Worm (Caenorhabditis elegans) whole organism, young adult: ENCODE data around the gene ZK897.10.

Experiments
- B0019.2 ChIP-seq: fragments of 200-800 bp; sonication (Bioruptor generic); conservative IDR thresholded peaks from 2 replicates; pipeline ENCODE4 v1.3.6; 2022; ENCODE audit warnings: missing genetic modification reagents, missing genetic modification characterization, missing compliant biosample characterization
- B0261.1 ChIP-seq: sonication (generic microtip); optimal IDR thresholded peaks from 2 replicates; lab custom pipeline; 2016; ENCODE audit warnings: mild to moderate bottlenecking, missing genetic modification characterization, moderate library complexity, missing compliant biosample characterization
- F22D6.2 ChIP-seq: sonication (generic microtip); optimal IDR thresholded peaks from 2 replicates; lab custom pipeline; 2016; ENCODE audit warnings: mild to moderate bottlenecking, missing genetic modification characterization, missing compliant biosample characterization
- F33H1.4 ChIP-seq: fragments of 200-800 bp; sonication (Bioruptor generic); IDR thresholded peaks from 2 replicates; pipeline ENCODE4 v1.3.6; 2022; ENCODE audit warnings: missing genetic modification reagents, missing genetic modification characterization, missing compliant biosample characterization
- F37B4.10 ChIP-seq: fragments of 200-800 bp; sonication (Bioruptor generic); IDR thresholded peaks from 2 replicates; pipeline ENCODE4 v1.3.6; 2022; ENCODE audit warnings: missing genetic modification characterization, missing compliant biosample characterization
- F57C9.4 ChIP-seq: sonication (generic microtip); optimal IDR thresholded peaks from 2 replicates; lab custom pipeline; 2017; ENCODE audit warnings: mild to moderate bottlenecking, missing genetic modification characterization, missing compliant biosample characterization
- K11D2.4 ChIP-seq: fragments of 200-800 bp; sonication (Bioruptor generic); IDR thresholded peaks from 2 replicates; pipeline ENCODE4 v1.3.6; 2022; ENCODE audit warnings: missing genetic modification reagents, missing genetic modification characterization, missing compliant biosample characterization
- Y53G8AR.9 ChIP-seq: fragments of 200-800 bp; sonication (Bioruptor generic); conservative IDR thresholded peaks from 2 replicates; pipeline ENCODE4 v1.3.6; 2022; ENCODE audit warnings: missing genetic modification reagents, missing genetic modification characterization, missing compliant biosample characterization
- Y67H2A.10 ChIP-seq: fragments of 200-800 bp; sonication (Bioruptor generic); conservative IDR thresholded peaks from 2 replicates; pipeline ENCODE4 v1.3.6; 2022; ENCODE audit warnings: missing genetic modification reagents, missing genetic modification characterization, missing compliant biosample characterization
- Y79H2A.3 ChIP-seq: fragments of 200-800 bp; sonication (Bioruptor generic); conservative IDR thresholded peaks from 2 replicates; pipeline ENCODE4 v1.3.6; 2022; ENCODE audit warnings: missing genetic modification reagents, missing genetic modification characterization, missing compliant biosample characterization
- Y95B8A.8 ChIP-seq: fragments of 200-800 bp; sonication (Bioruptor generic); IDR thresholded peaks from 2 replicates; pipeline ENCODE4 v1.3.6; 2022; ENCODE audit warnings: missing genetic modification reagents, missing genetic modification characterization, missing compliant biosample characterization
- ZK185.1 ChIP-seq: sonication (generic microtip); optimal IDR thresholded peaks from 2 replicates; lab custom pipeline; 2016; ENCODE audit warnings: mild to moderate bottlenecking, missing genetic modification characterization, missing compliant biosample characterization; ENCODE audit not compliant: poor library complexity, severe bottlenecking
- aptf-2 ChIP-seq: fragments of 200-800 bp; sonication (Bioruptor generic); conservative IDR thresholded peaks from 2 replicates; pipeline ENCODE4 v1.3.6; 2022; ENCODE audit warnings: missing genetic modification reagents, missing genetic modification characterization, missing compliant biosample characterization
- aptf-3 ChIP-seq: fragments of 200-800 bp; sonication (Bioruptor generic); IDR thresholded peaks from 2 replicates; pipeline ENCODE4 v1.3.6; 2022; ENCODE audit warnings: missing genetic modification characterization, missing compliant biosample characterization
- attf-3 ChIP-seq: fragments of 200-800 bp; sonication (Bioruptor generic); conservative IDR thresholded peaks from 2 replicates; pipeline ENCODE4 v1.3.6; 2022; ENCODE audit warnings: missing genetic modification reagents, missing genetic modification characterization, missing compliant biosample characterization
- attf-6 ChIP-seq: fragments of 200-800 bp; sonication (Bioruptor generic); IDR thresholded peaks from 2 replicates; pipeline ENCODE4 v1.3.6; 2022; ENCODE audit warnings: missing genetic modification reagents, missing genetic modification characterization, missing compliant biosample characterization
- ceh-100 ChIP-seq: fragments of 200-800 bp; sonication (Bioruptor generic); IDR thresholded peaks from 2 replicates; pipeline ENCODE4 v1.3.6; 2022; ENCODE audit warnings: missing genetic modification reagents, missing genetic modification characterization, missing compliant biosample characterization
- chd-7 ChIP-seq: sonication (generic microtip); optimal IDR thresholded peaks from 2 replicates; lab custom pipeline; 2016; ENCODE audit warnings: mild to moderate bottlenecking, missing genetic modification characterization, moderate library complexity, missing compliant biosample characterization
- die-1 ChIP-seq: sonication (generic microtip); optimal IDR thresholded peaks from 2 replicates; lab custom pipeline; 2016; ENCODE audit warnings: missing genotype, mild to moderate bottlenecking, missing genetic modification characterization, missing compliant biosample characterization
- dox-1 ChIP-seq: fragments of 200-800 bp; sonication (Bioruptor generic); IDR thresholded peaks from 2 replicates; pipeline ENCODE4 v1.3.6; 2022; ENCODE audit warnings: missing genetic modification reagents, missing genetic modification characterization, missing compliant biosample characterization
- egl-18 ChIP-seq: fragments of 200-800 bp; sonication (Bioruptor generic); IDR thresholded peaks from 2 replicates; pipeline ENCODE4 v1.3.6; 2022; ENCODE audit warnings: missing genetic modification reagents, missing genetic modification characterization, missing compliant biosample characterization
- egl-44 ChIP-seq: fragments of 200-800 bp; sonication (Bioruptor generic); IDR thresholded peaks from 2 replicates; pipeline ENCODE4 v1.3.6; 2022; ENCODE audit warnings: missing genetic modification reagents, missing genetic modification characterization, missing compliant biosample characterization
- ekl-4 ChIP-seq: fragments of 200-800 bp; sonication (Bioruptor generic); IDR thresholded peaks from 2 replicates; pipeline ENCODE4 v1.3.6; 2022; ENCODE audit warnings: missing genetic modification reagents, missing genetic modification characterization, missing compliant biosample characterization
- gei-17 ChIP-seq: fragments of 200-800 bp; sonication (Bioruptor generic); optimal IDR thresholded peaks from 2 replicates; lab custom pipeline; 2018; ENCODE audit warnings: mild to moderate bottlenecking, missing genetic modification characterization, missing compliant biosample characterization
- hlh-26 ChIP-seq: fragments of 200-800 bp; sonication (Bioruptor generic); conservative IDR thresholded peaks from 2 replicates; pipeline ENCODE4 v1.3.6; 2022; ENCODE audit warnings: missing genetic modification reagents, missing genetic modification characterization, missing compliant biosample characterization
- hrde-1 ChIP-seq: sonication (generic microtip); optimal IDR thresholded peaks from 2 replicates; lab custom pipeline; 2016; ENCODE audit warnings: missing genetic modification characterization, mild to moderate bottlenecking, missing compliant biosample characterization, moderate library complexity, missing genotype, missing genetic modification reagents, borderline replicate concordance
- hsf-1 ChIP-seq: fragments of 200-800 bp; sonication (Bioruptor generic); IDR thresholded peaks from 2 replicates; pipeline ENCODE4 v1.3.6; 2022; ENCODE audit warnings: missing genetic modification reagents, missing genetic modification characterization, missing compliant biosample characterization
- lag-1 ChIP-seq: fragments of 200-800 bp; sonication (Bioruptor generic); IDR thresholded peaks from 2 replicates; pipeline ENCODE4 v1.3.6; 2022; ENCODE audit warnings: missing genetic modification reagents, missing genetic modification characterization, missing compliant biosample characterization
- lin-26 ChIP-seq: fragments of 200-800 bp; sonication (Bioruptor generic); IDR thresholded peaks from 2 replicates; pipeline ENCODE4 v1.3.6; 2022; ENCODE audit warnings: missing genetic modification reagents, missing genetic modification characterization, missing compliant biosample characterization
- lir-1 ChIP-seq: fragments of 200-800 bp; sonication (Bioruptor generic); conservative IDR thresholded peaks from 2 replicates; pipeline ENCODE4 v1.3.6; 2022; ENCODE audit warnings: missing genetic modification reagents, missing genetic modification characterization, missing compliant biosample characterization
- lsl-1 ChIP-seq: fragments of 200-800 bp; sonication (Bioruptor generic); optimal IDR thresholded peaks from 2 replicates; lab custom pipeline; 2018; ENCODE audit warnings: mild to moderate bottlenecking, missing genetic modification characterization, moderate library complexity, missing compliant biosample characterization
- lsy-27 ChIP-seq: sonication (generic microtip); optimal IDR thresholded peaks from 2 replicates; lab custom pipeline; 2017; ENCODE audit warnings: missing genetic modification characterization, mild to moderate bottlenecking, missing compliant biosample characterization, antibody characterized with exemption, missing genotype, borderline replicate concordance; ENCODE audit not compliant: insufficient read depth
- madf-10 ChIP-seq: sonication (generic microtip); optimal IDR thresholded peaks from 2 replicates; lab custom pipeline; 2016; ENCODE audit warnings: mild to moderate bottlenecking, missing genetic modification characterization, missing compliant biosample characterization
- madf-6 ChIP-seq: fragments of 200-800 bp; sonication (Bioruptor generic); IDR thresholded peaks from 2 replicates; pipeline ENCODE4 v1.3.6; 2022; ENCODE audit warnings: missing genetic modification reagents, missing genetic modification characterization, missing compliant biosample characterization
- madf-8 ChIP-seq: fragments of 200-800 bp; sonication (Bioruptor generic); conservative IDR thresholded peaks from 2 replicates; pipeline ENCODE4 v1.3.6; 2022; ENCODE audit warnings: missing genetic modification reagents, missing genetic modification characterization, missing compliant biosample characterization
- mel-28 ChIP-seq: sonication (generic microtip); optimal IDR thresholded peaks from 2 replicates; lab custom pipeline; 2016; ENCODE audit warnings: borderline replicate concordance, mild to moderate bottlenecking, missing genetic modification characterization, missing compliant biosample characterization
- mes-4 ChIP-seq: sonication (generic microtip); optimal IDR thresholded peaks from 2 replicates; lab custom pipeline; 2016; ENCODE audit warnings: missing genotype, missing genetic modification characterization, missing compliant biosample characterization
- mxl-1 ChIP-seq: sonication (generic microtip); optimal IDR thresholded peaks from 2 replicates; lab custom pipeline; 2016; ENCODE audit warnings: missing genetic modification characterization, missing compliant biosample characterization
- nhr-179 ChIP-seq: sonication (generic microtip); optimal IDR thresholded peaks from 2 replicates; lab custom pipeline; 2016; ENCODE audit warnings: mild to moderate bottlenecking, missing genetic modification characterization, missing compliant biosample characterization
- nhr-80 ChIP-seq: sonication (generic microtip); optimal IDR thresholded peaks from 2 replicates; lab custom pipeline; 2016; ENCODE audit warnings: missing genetic modification characterization, missing compliant biosample characterization
- rpc-1 ChIP-seq, 2 experiments: fragments of 150-350 bp in 1 of 2; sonication (generic microtip) in 1 of 2; optimal IDR thresholded peaks; 2 replicates each; lab custom pipeline; 2014 to 2018; ENCODE audit warnings: missing biosample characterization in 1 of 2, missing genetic modification characterization in 1 of 2, missing genetic modification reagents in 1 of 2, missing genotype in 1 of 2
- somi-1 ChIP-seq: fragments of 200-800 bp; sonication (Bioruptor generic); optimal IDR thresholded peaks from 2 replicates; lab custom pipeline; 2018; ENCODE audit warnings: mild to moderate bottlenecking, missing genetic modification characterization, missing compliant biosample characterization
- tbx-9 ChIP-seq: sonication (generic microtip); optimal IDR thresholded peaks from 2 replicates; lab custom pipeline; 2016; ENCODE audit warnings: borderline replicate concordance, missing genetic modification characterization, inconsistent platforms, missing compliant biosample characterization
- unc-62 ChIP-seq: fragments of 150-350 bp; optimal IDR thresholded peaks from 2 replicates; lab custom pipeline; 2014; ENCODE audit warnings: missing biosample characterization, missing genetic modification reagents, missing genetic modification characterization
- zim-3 ChIP-seq: sonication (generic microtip); optimal IDR thresholded peaks from 2 replicates; lab custom pipeline; 2017; ENCODE audit warnings: mild to moderate bottlenecking, missing genetic modification characterization, moderate library complexity, missing compliant biosample characterization
- ztf-28 ChIP-seq: fragments of 200-800 bp; sonication (Bioruptor generic); IDR thresholded peaks from 2 replicates; pipeline ENCODE4 v1.3.6; 2022; ENCODE audit warnings: missing genetic modification reagents, missing genetic modification characterization, missing compliant biosample characterization
- ztf-3 ChIP-seq: fragments of 200-800 bp; sonication (Bioruptor generic); optimal IDR thresholded peaks from 2 replicates; lab custom pipeline; 2018; ENCODE audit warnings: mild to moderate bottlenecking, missing genetic modification characterization, missing compliant biosample characterization

The ZK897.10 gene

ce11 chrIV:12781804-12782449 lies 16.8 kb downstream of the ZK897.10 start:
- TF ChIP-seq chd-7 (tag; lab: Kevin White, UChicago) (no peak), madf-8 (GFP tag; lab: Robert Waterston, UW) (peak; percentile 40), dox-1 (GFP tag; lab: Robert Waterston, UW) (no peak; the same call in 1 of the 2 replicates), Y95B8A.8 (peak; percentile 54; the same call in 1 of the 2 replicates), mel-28 (tag; lab: Kevin White, UChicago) (no peak), lir-1 (GFP tag; lab: Robert Waterston, UW) (no peak), K11D2.4 (GFP tag; lab: Robert Waterston, UW) (no peak), lsl-1 (GFP tag; lab: Kevin White, UChicago) (peak; percentile 65), nhr-179 (tag; lab: Kevin White, UChicago) (no peak), ceh-100 (peak; percentile 43), lag-1 (GFP tag; lab: Robert Waterston, UW) (no peak), F37B4.10 (GFP tag; lab: Robert Waterston, UW) (no peak), attf-3 (GFP tag; lab: Robert Waterston, UW) (peak; percentile 52; the same call in 1 of the 2 replicates), aptf-2 (peak; percentile 69; the same call in 1 of the 2 replicates), madf-6 (GFP tag; lab: Robert Waterston, UW) (peak; percentile 82), ZK185.1 (tag; lab: Kevin White, UChicago) (no peak), egl-18 (no peak), unc-62 (GFP tag; lab: Kevin White, UChicago) (no peak), hrde-1 (no peak), tbx-9 (no peak), die-1 (no peak), Y67H2A.10 (GFP tag; lab: Robert Waterston, UW) (no peak), Y53G8AR.9 (GFP tag; lab: Robert Waterston, UW) (no peak), rpc-1 (optimal IDR thresholded peaks at IDR 0.05; lab: Kevin White, UChicago) (no peak), rpc-1 (tag; optimal IDR thresholded peaks at IDR 0.05; lab: Kevin White, UChicago) (no peak), lsy-27 (tag; lab: Kevin White, UChicago) (no peak), ztf-28 (GFP tag; lab: Robert Waterston, UW) (no peak), zim-3 (tag; lab: Kevin White, UChicago) (no peak), F22D6.2 (tag; lab: Kevin White, UChicago) (no peak), Y79H2A.3 (GFP tag; lab: Robert Waterston, UW) (no peak), F33H1.4 (GFP tag; lab: Robert Waterston, UW) (peak; percentile 60), lin-26 (GFP tag; lab: Robert Waterston, UW) (no peak; the same call in 1 of the 2 replicates), F57C9.4 (tag; lab: Kevin White, UChicago) (no peak), somi-1 (no peak), gei-17 (GFP tag; lab: Kevin White, UChicago) (no peak), madf-10 (no peak), egl-44 (GFP tag; lab: Robert Waterston, UW) (no peak), hlh-26 (GFP tag; lab: Robert Waterston, UW) (no peak), ekl-4 (peak; percentile 30; the same call in 1 of the 2 replicates), mes-4 (tag; lab: Kevin White, UChicago) (no peak), B0019.2 (0 out of 2 replicates have a peak, but pooled peaks have one; percentile 31), hsf-1 (peak; percentile 56; the same call in 1 of the 2 replicates), ztf-3 (no peak), attf-6 (peak; percentile 95), mxl-1 (tag; lab: Kevin White, UChicago) (no peak), B0261.1 (tag; lab: Kevin White, UChicago) (no peak), nhr-80 (tag; lab: Kevin White, UChicago) (no peak), aptf-3 (GFP tag; lab: Robert Waterston, UW) (no peak)
